Fruit fly (Drosophila melanogaster) whole organism, wandering third instar larva: ENCODE measurements around the gene CG33172.

ENCODE experiments used
- Abd-B ChIP-seq: fragments of >200 bp; optimal IDR thresholded peaks from 2 replicates; lab custom pipeline; 2017; ENCODE audit warnings: missing biosample characterization, missing genetic modification characterization
- Dfd ChIP-seq: fragments of >200 bp; optimal IDR thresholded peaks from 2 replicates; lab custom pipeline; 2017; ENCODE audit warnings: missing biosample characterization, missing genetic modification characterization
- Hr78 ChIP-seq: fragments of >200 bp; optimal IDR thresholded peaks from 2 replicates; lab custom pipeline; 2017; ENCODE audit warnings: missing biosample characterization, missing genetic modification characterization
- Hr83 ChIP-seq: fragments of 200-300 bp; sonication (Bioruptor generic); optimal IDR thresholded peaks from 2 replicates; lab custom pipeline; 2016; ENCODE audit warnings: missing biosample characterization, mild to moderate bottlenecking, missing genetic modification characterization, moderate library complexity; ENCODE audit not compliant: poor library complexity, severe bottlenecking
- N ChIP-seq: fragments of >200 bp; optimal IDR thresholded peaks from 2 replicates; lab custom pipeline; 2018; ENCODE audit warnings: missing biosample characterization, missing external identifiers, missing genetic modification characterization
- dsf ChIP-seq: sonication (Bioruptor generic); optimal IDR thresholded peaks from 2 replicates; lab custom pipeline; 2016; ENCODE audit warnings: missing biosample characterization, missing genetic modification characterization, borderline replicate concordance
- ey ChIP-seq: fragments of 200-800 bp; sonication (Bioruptor generic); optimal IDR thresholded peaks from 2 replicates; lab custom pipeline; 2016; ENCODE audit warnings: missing biosample characterization, missing genetic modification characterization
- fru ChIP-seq: fragments of 200-800 bp; sonication (Bioruptor generic); optimal IDR thresholded peaks from 3 replicates; lab custom pipeline; 2016; ENCODE audit warnings: missing biosample characterization, mild to moderate bottlenecking, missing genetic modification characterization
- jim ChIP-seq: fragments of 175-275, 200-325 bp; sonication (Bioruptor generic); optimal IDR thresholded peaks from 2 replicates; lab custom pipeline; 2016; ENCODE audit warnings: missing biosample characterization, mild to moderate bottlenecking, missing genetic modification characterization
- pan ChIP-seq: fragments of >200 bp; optimal IDR thresholded peaks from 2 replicates; lab custom pipeline; 2017
- psq ChIP-seq: fragments of 200-800 bp; sonication (Bioruptor generic); optimal IDR thresholded peaks from 3 replicates; lab custom pipeline; 2017; ENCODE audit warnings: missing biosample characterization, mild to moderate bottlenecking, missing genetic modification characterization, moderate library complexity
- rgr ChIP-seq: fragments of 200-800 bp; sonication (Bioruptor generic); optimal IDR thresholded peaks from 3 replicates; lab custom pipeline; 2016; ENCODE audit warnings: missing biosample characterization, mild to moderate bottlenecking, missing genetic modification characterization
- sv ChIP-seq: fragments of 200-800 bp; sonication (Bioruptor generic); optimal IDR thresholded peaks from 3 replicates; lab custom pipeline; 2016; ENCODE audit warnings: missing biosample characterization, missing genetic modification characterization
- usp ChIP-seq: fragments of >200 bp; optimal IDR thresholded peaks from 2 replicates; lab custom pipeline; 2017; ENCODE audit warnings: missing biosample characterization, missing genetic modification characterization

DNA sequence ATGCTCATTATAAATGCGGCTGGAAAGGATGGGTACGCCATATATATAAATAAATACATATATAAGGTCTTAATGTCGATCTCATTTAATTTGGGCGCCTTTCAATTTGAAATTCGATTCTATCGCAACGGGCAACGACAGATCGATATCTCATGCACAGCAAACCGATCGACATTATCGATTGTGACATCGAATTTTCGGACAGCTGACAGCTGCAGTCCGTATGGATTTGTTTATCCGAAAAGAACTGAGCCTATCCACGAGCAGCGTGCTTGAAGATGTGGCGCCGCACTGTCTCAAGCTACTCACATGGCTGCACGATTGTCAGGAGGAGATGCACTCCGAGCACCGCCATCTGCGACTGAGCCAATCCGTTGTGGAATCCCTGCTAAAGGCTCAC is 37.5 kb upstream of the CG33172 start, which contains the start of gene CG8191:
- TF ChIP-seq rgr (GFP tag; lab: Kevin White, UChicago) (no peak), dsf (GFP tag; lab: Kevin White, UChicago) (no peak), pan (lab: Kevin White, UChicago) (no peak), Abd-B (GFP tag; lab: Kevin White, UChicago) (no peak), N (no peak), usp (GFP tag; lab: Kevin White, UChicago) (no peak), Hr78 (no peak), Dfd (GFP tag; lab: Kevin White, UChicago) (no peak), Hr83 (GFP tag; lab: Kevin White, UChicago) (no peak), jim (GFP tag; lab: Kevin White, UChicago) (no peak), sv (no peak), psq (GFP tag; lab: Kevin White, UChicago) (no peak), ey (GFP tag; lab: Kevin White, UChicago) (no peak), fru (GFP tag; lab: Kevin White, UChicago) (no peak)
